Fruit fly (Drosophila melanogaster) whole organism, wandering third instar larva: ENCODE measurements around the gene Crag.
A peak's percentile ranks its signal among the peaks of the same experiment; 100 is the strongest.

Experiments
- Hnf4 ChIP-seq: fragments of 200-800 bp; sonication (Bioruptor generic); optimal IDR thresholded peaks from 2 replicates; lab custom pipeline; 2016; ENCODE audit warnings: missing biosample characterization, mild to moderate bottlenecking, missing genetic modification characterization
- ey ChIP-seq: fragments of 200-800 bp; sonication (Bioruptor generic); optimal IDR thresholded peaks from 2 replicates; lab custom pipeline; 2016; ENCODE audit warnings: missing biosample characterization, missing genetic modification characterization
- sv ChIP-seq: fragments of 200-800 bp; sonication (Bioruptor generic); optimal IDR thresholded peaks from 3 replicates; lab custom pipeline; 2016; ENCODE audit warnings: missing biosample characterization, missing genetic modification characterization

Crag gene

dm6 chrX:8650631-8651133, 58.9 kb downstream of the Crag start, which contains the start of gene oc (continued):
- TF ChIP-seq sv (GFP tag; lab: Kevin White, UChicago): no peak
- peak; percentile 6 for TF ChIP-seq Hnf4 (GFP tag; lab: Kevin White, UChicago)
- no peak for TF ChIP-seq ey (GFP tag; lab: Kevin White, UChicago)
